Worm (Caenorhabditis elegans): ENCODE data around the gene F26F2.7.

Gene F26F2.7

DNA sequence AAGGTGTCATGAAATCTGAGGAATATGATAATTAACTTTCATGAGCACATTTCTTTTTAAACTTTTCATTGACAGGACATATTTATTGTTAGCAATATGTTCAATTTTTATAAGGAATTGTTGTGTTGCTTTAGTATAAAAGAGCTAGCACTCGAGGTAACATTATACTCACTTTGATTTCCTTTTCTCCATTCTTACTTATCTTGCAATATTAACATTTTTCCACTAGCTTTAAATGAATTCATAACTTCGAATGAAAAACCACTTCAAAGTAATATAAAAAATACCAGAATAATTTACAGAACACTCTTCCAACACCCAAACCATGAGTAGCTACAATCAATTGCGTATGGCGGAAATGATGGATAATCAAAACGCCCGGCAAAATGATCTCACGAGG, 7.4 kb upstream of the F26F2.7 start, which contains the start of gene F26F2.5:
F26F2.5 (plus strand) TSS at position 301 of the 400 bp plus-strand sequence.
- no peak for TF ChIP-seq unc-62 (GFP tag; optimal IDR thresholded peaks at IDR 0.05)

DNA sequence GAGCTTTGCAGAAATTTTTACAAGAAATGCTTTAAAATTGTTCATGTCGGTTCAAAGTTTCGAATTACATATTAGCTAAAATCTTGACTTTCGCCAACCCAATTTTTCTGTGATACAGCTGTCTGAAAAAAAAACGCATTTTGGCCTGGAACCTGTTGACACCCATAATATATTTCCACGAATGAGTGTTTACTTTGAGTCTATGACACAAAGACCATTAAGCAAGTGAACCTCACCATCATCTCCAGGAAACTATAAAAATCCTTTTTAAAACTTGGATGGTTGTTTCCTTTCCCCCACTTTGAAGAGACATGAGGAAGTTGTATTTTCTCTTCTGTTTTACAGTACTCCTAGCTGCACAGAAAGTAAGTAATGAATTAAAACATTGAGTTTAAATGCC, 6.5 kb upstream of the F26F2.7 start, which contains the start of gene clec-263:
clec-263 (plus strand) TSS at position 301 of the 400 bp plus-strand sequence.
- no peak for TF ChIP-seq unc-62 (GFP tag; optimal IDR thresholded peaks at IDR 0.05)

DNA sequence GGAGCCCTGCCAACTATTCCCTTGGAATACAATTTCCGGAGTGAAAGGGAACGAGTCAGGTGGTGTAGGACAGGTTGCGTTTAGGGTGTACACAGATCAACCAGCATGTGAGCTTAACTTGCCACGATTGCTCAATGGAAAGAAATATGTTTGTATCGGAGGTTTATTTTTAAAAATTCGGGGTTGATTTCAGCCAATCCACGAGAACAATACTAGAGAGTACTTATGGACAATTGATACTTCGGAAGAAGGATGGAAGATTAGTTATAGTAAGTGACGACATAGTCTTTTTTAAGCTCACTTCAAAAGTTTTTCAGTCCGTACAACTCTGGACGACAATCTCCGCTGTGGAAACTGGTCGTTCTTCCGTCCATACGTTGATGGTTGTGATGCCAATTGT, 5.9 kb upstream of the F26F2.7 start:
- TF ChIP-seq unc-62 (GFP tag; optimal IDR thresholded peaks at IDR 0.05), result no peak

DNA sequence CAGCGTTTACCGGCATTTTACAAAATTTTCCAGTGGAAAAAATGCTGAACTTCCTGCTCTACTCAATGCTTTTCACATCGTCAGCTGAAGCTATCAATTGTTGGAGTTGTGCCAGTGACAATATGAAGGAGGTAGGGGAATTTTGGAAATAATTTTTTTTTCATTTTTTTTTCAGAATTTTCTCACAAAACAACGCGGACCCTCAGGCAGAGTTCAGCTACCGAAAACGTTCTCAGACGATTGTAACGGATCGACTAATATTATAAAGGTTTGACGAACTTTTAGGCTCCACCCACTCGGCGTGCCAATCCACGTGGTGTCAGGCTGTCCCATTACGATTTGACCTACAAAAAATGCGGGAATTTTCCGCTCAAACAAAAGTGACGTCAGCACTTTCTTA, 1.3 kb upstream of the F26F2.7 start, which contains the start of gene F26F2.8:
F26F2.8 (plus strand) TSS at position 13 of the 400 bp plus-strand sequence.
- no peak for TF ChIP-seq unc-62 (GFP tag; optimal IDR thresholded peaks at IDR 0.05)

DNA sequence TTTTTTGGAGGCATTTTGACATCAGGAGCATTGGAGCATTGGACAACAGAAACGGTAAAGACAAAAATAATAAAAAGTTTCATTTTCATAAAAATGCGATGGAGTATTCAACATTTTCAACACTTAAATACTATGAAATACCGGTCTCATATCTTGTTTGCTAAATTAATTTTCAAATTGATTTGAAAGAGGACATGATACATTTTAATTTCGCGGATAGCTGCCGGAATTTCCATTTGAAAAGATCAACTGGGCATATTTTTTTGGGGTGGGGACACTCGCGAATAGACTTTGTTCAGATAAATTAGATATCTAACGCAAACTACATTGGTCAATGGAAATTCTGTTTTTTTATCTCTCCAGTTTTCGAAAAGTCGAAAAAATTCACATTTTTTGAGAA, 14.0 kb downstream of the F26F2.7 start, which contains the start of gene F26F2.10:
F26F2.10 (minus strand) TSS at position 101 of the 400 bp plus-strand sequence.
- TF ChIP-seq unc-62 (GFP tag; optimal IDR thresholded peaks at IDR 0.05), result no peak

DNA sequence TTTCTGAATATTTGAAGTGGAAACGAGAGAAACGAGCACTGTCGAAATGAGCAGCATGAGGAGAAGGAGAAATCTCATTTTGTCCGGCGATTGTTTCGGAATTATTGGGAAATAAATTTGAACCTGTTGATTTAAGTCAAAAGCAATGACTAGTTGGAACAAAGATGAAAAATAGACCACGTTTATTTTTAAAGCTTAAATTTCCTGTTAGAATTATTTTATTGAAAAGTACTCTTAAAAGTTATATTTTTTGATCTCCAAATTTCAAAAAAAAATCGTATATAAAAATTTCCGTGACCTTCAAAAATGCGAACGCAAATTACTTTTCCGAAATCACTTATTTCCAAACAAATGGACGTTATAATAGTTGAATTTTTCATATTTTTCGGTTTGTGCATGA, 14.9 kb downstream of the F26F2.7 start, which contains the start of gene F26F2.11:
F26F2.11 (minus strand) TSS at position 101 of the 400 bp plus-strand sequence.
- no peak for TF ChIP-seq unc-62 (GFP tag; optimal IDR thresholded peaks at IDR 0.05)

DNA sequence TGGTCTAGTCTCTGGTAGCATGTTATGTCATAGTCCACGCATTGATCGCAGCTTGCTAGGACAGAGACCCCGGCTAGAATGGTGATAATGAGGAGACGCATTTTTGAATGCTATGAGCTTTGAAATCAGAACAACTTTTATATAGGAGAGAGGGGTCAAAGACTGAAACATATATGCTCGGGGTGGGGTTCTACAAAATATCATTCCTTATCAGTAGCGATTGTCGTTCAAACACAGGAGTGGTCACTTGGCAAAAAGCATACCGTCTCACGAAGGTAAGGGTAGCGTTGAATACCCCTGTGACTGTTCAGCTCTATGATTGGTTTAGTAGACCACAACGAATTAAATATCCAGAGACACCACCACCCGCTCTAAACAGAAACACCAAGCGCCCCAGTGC, 16.3 kb downstream of the F26F2.7 start, which contains the start of gene F46B3.1:
F46B3.1 (minus strand) TSS at position 101 of the 400 bp plus-strand sequence.
- TF ChIP-seq unc-62 (GFP tag; optimal IDR thresholded peaks at IDR 0.05), result no peak

DNA sequence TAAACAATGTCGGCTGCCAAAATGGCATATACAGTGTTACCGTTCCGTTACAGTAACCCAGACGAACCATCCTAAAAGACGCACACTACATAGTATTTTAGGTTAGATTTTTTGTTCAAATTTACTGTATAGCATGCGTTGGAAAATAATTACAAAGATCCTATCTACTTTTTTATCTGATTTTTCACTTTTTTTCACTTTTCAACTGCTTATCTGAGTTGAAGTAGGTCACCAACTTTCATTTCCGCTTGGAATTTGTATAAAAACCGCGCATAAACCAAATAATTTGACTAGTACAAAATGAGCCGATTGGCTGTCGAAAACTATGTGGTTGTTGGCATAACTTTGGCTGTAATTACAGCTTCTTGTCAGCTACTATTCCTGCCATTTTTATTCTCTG, 19.0 kb downstream of the F26F2.7 start, which contains the start of gene col-163:
col-163 (plus strand) TSS at position 301 of the 400 bp plus-strand sequence.
- TF ChIP-seq unc-62 (GFP tag; optimal IDR thresholded peaks at IDR 0.05), result no peak

DNA sequence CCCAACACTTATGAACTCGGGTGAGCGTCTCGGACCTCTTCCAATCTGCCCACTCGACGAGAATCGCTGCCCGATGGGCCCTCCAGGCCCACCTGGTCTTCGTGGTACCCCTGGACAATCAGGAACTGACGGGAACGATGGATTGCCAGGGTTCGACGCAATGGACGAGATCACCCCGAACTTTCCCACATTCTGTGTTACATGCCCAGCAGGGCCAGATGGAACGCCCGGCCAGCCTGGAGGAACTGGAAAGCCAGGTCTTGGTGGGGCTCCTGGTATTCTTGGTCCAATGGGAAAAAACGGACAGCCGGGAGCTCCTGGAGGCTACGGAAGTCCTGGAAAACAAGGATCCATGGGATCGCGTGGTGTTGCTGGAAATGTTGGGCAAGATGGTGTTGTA, 19.9 kb downstream of the F26F2.7 start:
- no peak for TF ChIP-seq unc-62 (GFP tag; optimal IDR thresholded peaks at IDR 0.05)

DNA sequence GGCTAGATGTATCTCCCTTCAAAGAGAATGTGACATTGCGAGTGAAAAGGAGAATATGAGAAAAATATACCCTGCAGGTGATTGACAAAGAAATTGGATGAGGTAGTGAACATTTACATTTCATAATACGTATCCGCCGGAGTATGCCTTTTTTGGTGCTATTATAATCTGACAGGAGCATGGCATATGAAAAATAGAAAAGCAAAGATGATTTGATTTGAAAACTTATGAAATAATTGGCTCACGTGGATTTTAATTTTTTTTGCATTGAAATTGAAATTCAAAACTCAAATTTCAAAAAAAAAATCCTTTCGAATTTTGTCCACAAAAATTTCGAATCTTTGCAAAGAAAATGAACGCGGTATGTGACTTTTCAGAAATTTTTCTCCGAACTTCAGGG, 22.2 kb downstream of the F26F2.7 start, which contains the start of gene ttr-11:
ttr-11 (plus strand) TSS at position 301 of the 400 bp plus-strand sequence.
- no peak for TF ChIP-seq unc-62 (GFP tag; optimal IDR thresholded peaks at IDR 0.05)

DNA sequence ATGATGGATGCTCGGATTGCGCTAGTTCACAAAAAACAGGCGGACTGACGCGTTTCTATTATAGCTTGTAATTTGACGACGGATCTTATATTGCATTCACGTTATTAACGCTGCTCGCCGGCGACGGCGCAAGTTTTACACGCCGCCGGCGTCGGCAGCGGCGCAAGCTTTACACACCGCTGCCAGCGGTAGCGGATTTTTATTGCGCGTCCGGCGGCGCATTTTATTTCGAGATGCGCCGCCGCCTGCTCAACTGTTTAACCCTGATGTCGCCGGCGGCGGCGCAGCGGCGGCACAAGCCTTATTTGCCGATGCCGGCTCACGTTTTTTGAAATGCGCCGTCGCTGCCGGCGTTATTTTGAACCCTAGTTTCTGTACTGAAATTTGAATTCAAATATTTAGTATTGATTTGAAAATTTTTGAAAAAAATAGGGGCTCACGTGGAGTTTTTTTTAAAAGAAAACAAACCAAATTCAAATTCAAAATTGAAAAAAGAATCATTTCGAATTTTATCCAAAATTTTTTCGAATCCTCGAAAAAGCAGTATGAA, 23.9 kb downstream of the F26F2.7 start, which contains the start of gene ttr-57:
ttr-57 (plus strand) TSS at position 500 of the 550 bp plus-strand sequence.
- TF ChIP-seq unc-62 (GFP tag; optimal IDR thresholded peaks at IDR 0.05), result no peak

DNA sequence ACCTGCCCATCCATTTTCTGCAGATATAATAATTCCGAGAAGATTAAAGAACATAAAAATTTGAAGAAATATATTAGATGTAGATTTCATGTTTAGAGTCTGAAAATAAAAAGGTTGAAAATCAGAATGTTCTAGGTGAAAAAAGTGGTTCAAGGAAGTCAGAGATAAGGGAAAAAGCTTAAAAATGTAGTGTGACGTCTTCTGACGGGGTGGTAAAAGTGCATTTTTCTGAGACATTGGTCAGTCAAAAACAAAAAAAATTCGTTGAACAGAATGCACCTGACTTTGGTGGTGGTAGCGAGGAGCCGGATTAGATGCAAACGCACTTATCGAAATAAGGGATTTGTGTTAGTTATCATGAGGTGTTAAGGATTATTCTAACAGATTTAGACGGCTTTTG, 25.8 kb downstream of the F26F2.7 start, which contains the start of gene F46B3.23:
F46B3.23 (minus strand) TSS at position 101 of the 400 bp plus-strand sequence.
- no peak for TF ChIP-seq unc-62 (GFP tag; optimal IDR thresholded peaks at IDR 0.05)

DNA sequence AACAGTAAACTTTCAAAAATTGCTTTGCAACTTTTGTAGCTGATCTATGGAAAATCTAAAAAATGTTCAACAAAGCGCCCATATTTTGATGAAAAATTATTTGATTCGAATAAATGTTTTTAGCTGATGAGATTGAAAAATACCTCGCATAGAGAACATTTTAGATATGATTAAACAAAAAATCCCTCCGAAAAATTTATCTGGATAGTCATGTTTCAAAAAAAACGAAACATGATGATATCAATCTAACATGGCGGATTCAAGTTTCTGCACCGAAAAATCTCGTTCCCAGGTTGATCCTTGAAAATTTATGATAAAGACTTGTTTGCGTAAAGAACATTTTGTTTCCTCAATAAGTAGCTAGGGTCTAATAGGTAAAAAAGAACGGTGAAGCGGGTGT, 27.9 kb downstream of the F26F2.7 start, which contains the start of gene ttr-12:
ttr-12 (minus strand) TSS at position 101 of the 400 bp plus-strand sequence.
- TF ChIP-seq unc-62 (GFP tag; optimal IDR thresholded peaks at IDR 0.05), result no peak

DNA sequence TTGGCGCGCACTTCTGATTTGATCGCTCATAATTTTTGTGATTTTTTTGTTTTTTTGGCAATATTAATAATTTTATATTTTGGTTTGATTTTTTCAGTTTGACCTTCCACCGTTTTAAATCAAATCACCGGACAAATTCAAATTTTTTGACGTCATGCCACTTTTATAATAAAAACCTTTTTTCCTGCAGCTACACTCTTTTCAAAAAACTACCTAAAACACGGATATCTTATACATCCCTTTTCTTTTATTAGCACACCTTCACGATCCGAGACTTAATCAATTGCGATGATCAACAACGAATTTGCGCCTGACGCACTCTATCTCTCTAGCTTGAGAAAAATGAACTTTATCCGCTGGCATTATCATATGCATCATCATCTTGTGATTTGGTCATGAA, 28.7 kb downstream of the F26F2.7 start, which contains the start of gene grd-2:
grd-2 (plus strand) TSS at position 301 of the 400 bp plus-strand sequence.
- TF ChIP-seq unc-62 (GFP tag; optimal IDR thresholded peaks at IDR 0.05), result no peak

DNA sequence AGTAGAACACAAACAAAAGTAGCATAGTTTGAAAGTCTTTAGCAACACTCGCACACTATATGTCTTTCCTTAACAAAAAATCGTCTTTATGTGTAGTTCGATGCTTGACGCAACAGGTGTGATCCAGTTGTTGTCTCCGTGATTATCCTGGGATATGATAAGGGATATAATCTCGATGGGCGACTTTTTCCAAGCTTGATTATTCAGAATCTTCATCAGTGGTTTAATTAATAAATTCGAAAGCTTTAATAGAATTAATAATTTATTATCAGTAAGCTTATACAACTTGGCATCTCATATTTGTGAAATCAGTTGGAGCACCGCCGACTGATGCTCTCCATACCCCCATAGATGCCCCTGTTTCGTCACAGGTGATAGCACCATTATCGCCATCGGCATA, 37.8 kb downstream of the F26F2.7 start, which contains the start of gene F46B3.7:
F46B3.7 (minus strand) TSS at position 101 of the 400 bp plus-strand sequence.
- TF ChIP-seq unc-62 (GFP tag; optimal IDR thresholded peaks at IDR 0.05), result no peak

DNA sequence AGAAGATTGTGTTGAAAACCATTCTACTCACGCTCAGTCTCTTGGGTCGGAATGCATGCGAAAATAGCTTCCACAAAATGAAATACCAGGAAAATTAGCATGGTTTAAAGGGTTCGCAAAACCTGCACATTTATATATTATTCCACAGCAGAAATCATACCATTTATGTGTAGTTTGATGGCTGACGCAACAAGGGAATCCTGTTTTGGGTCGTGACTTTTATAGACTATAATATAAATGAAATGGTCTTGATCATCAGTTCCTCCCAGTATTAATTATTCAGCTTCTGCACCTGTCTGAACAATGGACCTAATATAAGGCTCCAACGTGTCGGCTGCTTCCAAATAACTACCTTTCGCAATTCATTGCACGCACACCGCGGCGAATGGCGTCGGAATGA, 42.3 kb downstream of the F26F2.7 start, which contains the start of gene F46B3.8:
F46B3.8 (minus strand) TSS at position 101 of the 400 bp plus-strand sequence.
- TF ChIP-seq unc-62 (GFP tag; optimal IDR thresholded peaks at IDR 0.05), result no peak

DNA sequence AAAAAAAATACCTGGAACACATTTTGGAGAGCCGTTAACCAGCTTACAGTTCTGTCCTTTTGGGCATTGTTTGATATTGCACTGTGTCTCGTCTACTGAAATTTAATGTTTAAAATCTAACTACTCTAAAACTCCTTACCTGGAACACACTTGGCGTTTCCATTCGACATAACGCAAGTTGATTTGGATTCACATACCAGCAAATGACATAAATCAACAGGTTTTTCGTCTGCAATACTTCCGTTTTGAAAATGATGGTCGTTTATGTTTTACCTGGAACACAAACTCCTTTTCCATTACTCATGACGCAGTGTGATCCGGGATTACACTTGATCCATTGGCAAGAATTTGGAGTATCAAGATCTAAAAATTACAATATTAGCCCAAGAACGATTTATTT, 44.5 kb downstream of the F26F2.7 start:
- no peak for TF ChIP-seq unc-62 (GFP tag; optimal IDR thresholded peaks at IDR 0.05)

Data from whole organism, dauer.